Worm (Caenorhabditis elegans) whole organism, L3 larva: ENCODE data around the gene ergi-2.

Source experiments
- R02D3.7 ChIP-seq: fragments of 150-350 bp; optimal IDR thresholded peaks from 2 replicates; lab custom pipeline; 2014; ENCODE audit warnings: missing biosample characterization, missing genetic modification characterization
- aly-2 ChIP-seq: fragments of 150-350 bp; optimal IDR thresholded peaks from 2 replicates; lab custom pipeline; 2014; ENCODE audit warnings: missing biosample characterization, missing genetic modification characterization
- daf-12 ChIP-seq: fragments of 150-350 bp; optimal IDR thresholded peaks from 2 replicates; lab custom pipeline; 2014; ENCODE audit warnings: missing biosample characterization, missing genetic modification reagents, missing genetic modification characterization
- elt-2 ChIP-seq: sonication (generic microtip); optimal IDR thresholded peaks from 2 replicates; lab custom pipeline; 2016; ENCODE audit warnings: missing genetic modification reagents, mild to moderate bottlenecking, missing genetic modification characterization, missing compliant biosample characterization
- elt-3 ChIP-seq, 3 experiments: fragments of 150-350 bp in 1 of 3; sonication (generic microtip) in 2 of 3; optimal IDR thresholded peaks; 2 replicates in 2 of 3; 4 replicates in 1 of 3; lab custom pipeline; 2014 to 2017; ENCODE audit warnings: missing biosample characterization in 3 of 3, missing genetic modification characterization in 3 of 3
- lin-39 ChIP-seq: fragments of 150-350 bp; optimal IDR thresholded peaks from 2 replicates; lab custom pipeline; 2018; ENCODE audit warnings: missing biosample characterization, missing genetic modification reagents, missing genetic modification characterization
- nhr-11 ChIP-seq: fragments of 150-350 bp; optimal IDR thresholded peaks from 2 replicates; lab custom pipeline; 2014; ENCODE audit warnings: missing biosample characterization, missing genetic modification characterization
- nhr-28 ChIP-seq: fragments of 150-350 bp; optimal IDR thresholded peaks from 2 replicates; lab custom pipeline; 2014; ENCODE audit warnings: missing biosample characterization, missing genetic modification characterization
- nhr-76 ChIP-seq: fragments of 150-350 bp; sonication (generic microtip); optimal IDR thresholded peaks from 5 replicates; lab custom pipeline; 2014; ENCODE audit warnings: missing biosample characterization, missing genetic modification characterization
- skn-1 ChIP-seq: fragments of 150-350 bp; optimal IDR thresholded peaks from 2 replicates; lab custom pipeline; 2014; ENCODE audit warnings: missing biosample characterization, missing genetic modification characterization
- unc-39 ChIP-seq: sonication (generic microtip); optimal IDR thresholded peaks from 4 replicates; lab custom pipeline; 2017; ENCODE audit warnings: missing biosample characterization, missing genetic modification characterization
- unc-62 ChIP-seq: fragments of 150-350 bp; sonication (generic microtip); optimal IDR thresholded peaks from 4 replicates; lab custom pipeline; 2014; ENCODE audit warnings: missing biosample characterization, missing genetic modification reagents, missing genetic modification characterization
- zag-1 ChIP-seq: fragments of 150-350 bp; optimal IDR thresholded peaks from 2 replicates; lab custom pipeline; 2014; ENCODE audit warnings: missing biosample characterization, missing genetic modification characterization
- ztf-11 ChIP-seq: fragments of 150-350 bp; optimal IDR thresholded peaks from 2 replicates; lab custom pipeline; 2014; ENCODE audit warnings: missing biosample characterization, missing genetic modification characterization

DNA sequence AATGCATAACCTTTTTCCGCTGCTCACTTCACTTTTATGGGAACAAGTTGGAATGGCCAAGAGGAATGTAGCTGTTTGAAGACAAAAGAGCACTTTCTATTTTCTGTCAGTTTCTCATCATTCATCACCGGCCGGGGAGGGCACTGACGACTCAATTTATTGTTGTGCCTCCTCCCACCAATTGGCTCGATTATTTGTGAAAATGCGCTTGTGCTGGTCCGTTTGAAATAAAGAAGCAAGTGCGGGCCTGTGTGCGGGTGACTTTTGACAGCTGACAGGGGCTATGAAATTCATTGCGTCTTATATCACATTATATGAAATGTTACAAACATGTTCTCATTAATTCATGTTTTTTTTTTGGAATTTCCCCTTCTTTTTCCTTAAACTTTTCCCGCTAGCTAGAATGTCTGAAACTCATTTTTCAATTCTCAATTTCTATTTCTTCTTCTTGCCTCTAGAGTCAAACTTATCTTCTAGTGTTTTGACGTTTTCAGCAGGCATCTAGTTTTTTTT lies 6.9 kb upstream of the ergi-2 start:
- TF ChIP-seq nhr-11 (no peak), unc-39 (no peak), R02D3.7 (tag; lab: Kevin White, UChicago) (no peak), aly-2 (tag; lab: Kevin White, UChicago) (no peak), zag-1 (tag; lab: Kevin White, UChicago) (no peak), ztf-11 (tag; lab: Kevin White, UChicago) (no peak), nhr-76 (tag; lab: Kevin White, UChicago) (no peak), elt-3 (tag; optimal IDR thresholded peaks at IDR 0.05; lab: Kevin White, UChicago) (no peak), skn-1 (tag; lab: Kevin White, UChicago) (no peak), daf-12 (tag; lab: Kevin White, UChicago) (no peak), elt-2 (tag; lab: Kevin White, UChicago) (no peak), lin-39 (tag; lab: Kevin White, UChicago) (peak; percentile 19), nhr-28 (tag; lab: Kevin White, UChicago) (no peak), unc-62 (no peak)
